Worm (Caenorhabditis elegans): ENCODE measurements around the gene C17H11.2.

DNA sequence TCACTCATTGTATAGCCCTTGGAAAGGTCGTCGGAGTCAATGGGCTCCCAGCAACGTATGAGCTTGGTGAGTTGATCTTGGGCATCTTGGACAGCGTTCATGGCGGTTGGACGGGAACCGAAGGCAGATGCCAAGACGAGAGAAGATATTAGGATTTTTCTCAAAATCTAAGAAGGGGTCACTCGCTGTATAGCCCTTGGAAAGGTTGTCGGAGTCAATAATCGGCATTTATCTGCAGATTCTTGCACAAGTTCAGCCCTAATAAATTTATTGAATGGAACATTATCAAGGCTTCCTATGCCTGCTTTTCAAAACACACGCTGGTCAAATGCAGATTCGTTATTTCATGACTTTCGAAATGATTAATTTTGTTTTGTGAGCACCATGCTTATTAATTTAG, 32.0 kb upstream of the C17H11.2 start, which contains the start of gene C02B8.7:
- TF ChIP-seq unc-86 (tag; optimal IDR thresholded peaks at IDR 0.05), result no peak
- TF ChIP-seq dmd-4 (tag; optimal IDR thresholded peaks at IDR 0.05; ENCODE audit: borderline replicate concordance), result no peak
- TF ChIP-seq rnt-1 (tag; optimal IDR thresholded peaks at IDR 0.05), result no peak
- TF ChIP-seq nhr-11 (tag; optimal IDR thresholded peaks at IDR 0.05), result no peak
- TF ChIP-seq elt-2 (tag; optimal IDR thresholded peaks at IDR 0.05), result no peak
- no peak for TF ChIP-seq tbx-2 (tag; optimal IDR thresholded peaks at IDR 0.05)
- no peak for TF ChIP-seq pha-4 (tag; optimal IDR thresholded peaks at IDR 0.05)
- no peak for TF ChIP-seq ceh-31 (tag; optimal IDR thresholded peaks at IDR 0.05)
- no peak for TF ChIP-seq unc-55 (GFP tag; optimal IDR thresholded peaks at IDR 0.05)
- TF ChIP-seq ztf-16 (tag; optimal IDR thresholded peaks at IDR 0.05), result no peak
- no peak for TF ChIP-seq hlh-15 (tag; optimal IDR thresholded peaks at IDR 0.05)
- no peak for TF ChIP-seq C08G9.2 (tag; optimal IDR thresholded peaks at IDR 0.05)
